Comparison of ENCODE assay signal across 4 worm cellular contexts in the genomic region with DNA sequence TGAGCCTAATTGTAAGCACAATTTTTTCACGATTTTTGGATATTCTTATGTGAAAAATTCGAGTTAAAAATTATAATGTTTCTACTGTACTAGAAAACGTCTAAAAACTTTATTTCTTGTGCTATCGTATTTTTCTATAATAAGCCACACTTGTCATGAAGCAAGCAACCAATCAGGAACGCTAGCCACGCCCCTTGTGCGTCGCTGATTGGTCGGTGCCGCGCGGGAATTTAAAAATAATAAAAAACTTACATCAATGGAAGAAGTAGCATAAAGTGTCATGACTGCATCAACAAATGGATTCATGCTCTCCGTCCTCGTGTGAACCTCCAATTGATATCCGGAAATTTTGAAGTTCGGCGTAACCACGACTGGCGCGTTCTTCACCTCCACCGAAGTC.
TF ChIP-seq lines count a peak whose summit lies in the region.

No protein-coding gene starts in this region.

TF ChIP-seq in whole organism, L3 larva, 47 proteins besides CTCF, POLR2A, EP300 and RAD21:
- no peak for TF ChIP-seq nhr-12 (tag; optimal IDR thresholded peaks at IDR 0.05; lab: Kevin White, UChicago)
- TF ChIP-seq mdl-1 (tag; optimal IDR thresholded peaks at IDR 0.05; lab: Kevin White, UChicago): no peak
- no peak for TF ChIP-seq pqm-1 (tag; optimal IDR thresholded peaks at IDR 0.05; lab: Kevin White, UChicago)
- TF ChIP-seq nfya-1 (tag; optimal IDR thresholded peaks at IDR 0.05; lab: Kevin White, UChicago; ENCODE audit: insufficient read depth): peak; percentile 73

TF ChIP-seq in whole organism, L4 larva, 104 proteins besides CTCF, POLR2A, EP300 and RAD21:
- TF ChIP-seq ceh-44 (GFP tag; IDR thresholded peaks at IDR 0.05; lab: Robert Waterston, UW): no peak
- no peak for TF ChIP-seq dve-1 (tag; optimal IDR thresholded peaks at IDR 0.05; lab: Kevin White, UChicago; ENCODE audit: insufficient read depth)
- TF ChIP-seq zip-11 (GFP tag; IDR thresholded peaks at IDR 0.05; lab: Robert Waterston, UW): no peak
- TF ChIP-seq daf-16 (GFP tag; optimal IDR thresholded peaks at IDR 0.05; lab: Kevin White, UChicago): no peak
- TF ChIP-seq daf-16 (tag; optimal IDR thresholded peaks at IDR 0.05; lab: Kevin White, UChicago): no peak
- TF ChIP-seq aha-1 (tag; lab: Kevin White, UChicago): peak; percentile 35

TF ChIP-seq in whole organism, late embryonic, 69 proteins besides CTCF, POLR2A, EP300 and RAD21:
- TF ChIP-seq ceh-31 (tag; optimal IDR thresholded peaks at IDR 0.05; lab: Kevin White, UChicago) (no peak), pros-1 (tag; optimal IDR thresholded peaks at IDR 0.05; lab: Kevin White, UChicago) (no peak), ceh-9 (tag; optimal IDR thresholded peaks at IDR 0.05; lab: Kevin White, UChicago) (no peak), nfya-1 (tag; optimal IDR thresholded peaks at IDR 0.05; lab: Kevin White, UChicago) (peak; percentile 69), che-1 (tag; optimal IDR thresholded peaks at IDR 0.05; lab: Kevin White, UChicago) (no peak)

TF ChIP-seq in whole organism, young adult, 124 proteins besides CTCF, POLR2A, EP300 and RAD21:
- no peak for TF ChIP-seq mxl-1 (tag; optimal IDR thresholded peaks at IDR 0.05; lab: Kevin White, UChicago)
- no peak for TF ChIP-seq B0336.3 (GFP tag; IDR thresholded peaks at IDR 0.05; lab: Robert Waterston, UW)
- TF ChIP-seq rec-8 (tag; optimal IDR thresholded peaks at IDR 0.05; lab: Kevin White, UChicago): no peak
- TF ChIP-seq nfyb-1 (GFP tag; IDR thresholded peaks at IDR 0.05; lab: Robert Waterston, UW): peak; percentile 80; the same call in 1 of the 2 replicates
- TF ChIP-seq F57A8.1 (GFP tag; optimal IDR thresholded peaks at IDR 0.05; lab: Kevin White, UChicago): no peak
- no peak for TF ChIP-seq attf-5 (GFP tag; optimal IDR thresholded peaks at IDR 0.05; lab: Kevin White, UChicago)
- no peak for TF ChIP-seq T07F8.4 (tag; optimal IDR thresholded peaks at IDR 0.05; lab: Kevin White, UChicago)
